Worm (Caenorhabditis elegans) whole organism, L1 larva: ENCODE results near the gene Y22D7AR.7.

ENCODE experiments used
- C16A3.4 ChIP-seq: fragments of 150-350 bp; optimal IDR thresholded peaks from 2 replicates; lab custom pipeline; 2014; ENCODE audit warnings: missing biosample characterization, missing genetic modification characterization
- C34B4.2 ChIP-seq: sonication (generic microtip); optimal IDR thresholded peaks from 2 replicates; lab custom pipeline; 2017; ENCODE audit warnings: mild to moderate bottlenecking, missing genetic modification characterization, missing compliant biosample characterization
- F16B12.6 ChIP-seq: fragments of 150-350 bp; optimal IDR thresholded peaks from 2 replicates; lab custom pipeline; 2014; ENCODE audit warnings: missing biosample characterization, missing genetic modification characterization
- aha-1 ChIP-seq: fragments of 150-350 bp; optimal IDR thresholded peaks from 2 replicates; lab custom pipeline; 2014; ENCODE audit warnings: missing biosample characterization, missing genetic modification characterization
- blmp-1 ChIP-seq: fragments of 150-350 bp; optimal IDR thresholded peaks from 2 replicates; lab custom pipeline; 2014; ENCODE audit warnings: missing biosample characterization, missing genetic modification characterization
- ceh-63 ChIP-seq: fragments of 200-800 bp; sonication (Bioruptor generic); optimal IDR thresholded peaks from 2 replicates; lab custom pipeline; 2018; ENCODE audit warnings: mild to moderate bottlenecking, missing genetic modification characterization, missing compliant biosample characterization
- ces-1 ChIP-seq: fragments of 150-350 bp; optimal IDR thresholded peaks from 2 replicates; lab custom pipeline; 2014; ENCODE audit warnings: missing biosample characterization, missing genetic modification reagents, missing genetic modification characterization
- dpl-1 ChIP-seq, 3 experiments: fragments of 150-350 bp in 2 of 3; sonication (generic microtip) in 1 of 3; optimal IDR thresholded peaks; 2 replicates each; lab custom pipeline; 2014 to 2017; ENCODE audit warnings: missing biosample characterization in 3 of 3, missing genetic modification characterization in 3 of 3, missing genetic modification reagents in 3 of 3
- dsc-1 ChIP-seq: sonication (generic microtip); optimal IDR thresholded peaks from 2 replicates; lab custom pipeline; 2016; ENCODE audit warnings: mild to moderate bottlenecking, missing genetic modification characterization, missing compliant biosample characterization
- efl-1 ChIP-seq, 4 experiments: fragments of 150-350 bp; optimal IDR thresholded peaks in 3 of 4; peaks in 1 of 4; 1 replicate in 1 of 4; 2 replicates in 3 of 4; lab custom pipeline; 2014; ENCODE audit warnings: missing biosample characterization in 2 of 4, missing genetic modification characterization in 2 of 4, missing genetic modification reagents in 2 of 4
- efl-3 ChIP-seq: fragments of 200-800 bp; sonication (Bioruptor generic); optimal IDR thresholded peaks from 2 replicates; lab custom pipeline; 2018; ENCODE audit warnings: mild to moderate bottlenecking, missing genetic modification characterization, missing compliant biosample characterization
- egl-27 ChIP-seq, 2 experiments: fragments of 150-350 bp in 1 of 2; sonication (generic microtip); optimal IDR thresholded peaks; 3 replicates each; lab custom pipeline; 2017 to 2018; ENCODE audit warnings: missing biosample characterization in 2 of 2, missing genetic modification characterization in 2 of 2, missing genetic modification reagents in 2 of 2
- elt-2 ChIP-seq: sonication (generic microtip); optimal IDR thresholded peaks from 2 replicates; lab custom pipeline; 2016; ENCODE audit warnings: missing genetic modification characterization, mild to moderate bottlenecking, inconsistent platforms, missing compliant biosample characterization, missing genetic modification reagents
- elt-3 ChIP-seq, 6 experiments: fragments of 150-350 bp in 1 of 6; sonication (generic microtip); optimal IDR thresholded peaks; 2 replicates each; lab custom pipeline; 2017 to 2018; ENCODE audit warnings: missing biosample characterization in 6 of 6, missing genetic modification characterization in 6 of 6, inconsistent platforms in 1 of 6
- ets-5 ChIP-seq: fragments of 200-800 bp; sonication (Bioruptor generic); IDR thresholded peaks from 2 replicates; pipeline ENCODE4 v1.3.6; 2022; ENCODE audit warnings: missing genetic modification characterization, missing compliant biosample characterization
- fkh-8 ChIP-seq: sonication (generic microtip); optimal IDR thresholded peaks from 2 replicates; lab custom pipeline; 2016; ENCODE audit warnings: mild to moderate bottlenecking, missing genetic modification characterization, missing compliant biosample characterization
- hlh-17 ChIP-seq: fragments of 200-800 bp; sonication (Bioruptor generic); optimal IDR thresholded peaks from 2 replicates; lab custom pipeline; 2018; ENCODE audit warnings: missing genetic modification characterization, mild to moderate bottlenecking, missing compliant biosample characterization, moderate library complexity, borderline replicate concordance
- hlh-4 ChIP-seq: sonication (generic microtip); optimal IDR thresholded peaks from 2 replicates; lab custom pipeline; 2016; ENCODE audit warnings: mild to moderate bottlenecking, missing genetic modification characterization, missing compliant biosample characterization
- isw-1 ChIP-seq: fragments of 200-800 bp; sonication (Bioruptor generic); IDR thresholded peaks from 2 replicates; pipeline ENCODE4 v1.3.6; 2022; ENCODE audit warnings: missing genetic modification characterization, missing compliant biosample characterization
- jun-1 ChIP-seq: fragments of 150-350 bp; optimal IDR thresholded peaks from 2 replicates; lab custom pipeline; 2014; ENCODE audit warnings: missing biosample characterization, missing genetic modification reagents, missing genetic modification characterization
- lin-13 ChIP-seq: fragments of 150-350 bp; optimal IDR thresholded peaks from 2 replicates; lab custom pipeline; 2014; ENCODE audit warnings: missing biosample characterization, missing genetic modification reagents, missing genetic modification characterization
- lin-14 ChIP-seq: fragments of 200-800 bp; sonication (Bioruptor generic); optimal IDR thresholded peaks from 2 replicates; lab custom pipeline; 2018; ENCODE audit warnings: mild to moderate bottlenecking, missing genetic modification characterization, moderate library complexity, missing compliant biosample characterization
- mdl-1 ChIP-seq, 2 experiments: fragments of 150-350 bp; optimal IDR thresholded peaks; 2 replicates each; lab custom pipeline; 2014 to 2017; ENCODE audit warnings: missing biosample characterization in 2 of 2, missing genetic modification characterization in 2 of 2, inconsistent platforms in 1 of 2
- mef-2 ChIP-seq: fragments of 150-350 bp; optimal IDR thresholded peaks from 2 replicates; lab custom pipeline; 2014; ENCODE audit warnings: missing biosample characterization, missing genetic modification characterization
- nhr-11 ChIP-seq: fragments of 150-350 bp; optimal IDR thresholded peaks from 2 replicates; lab custom pipeline; 2014; ENCODE audit warnings: missing biosample characterization, missing genetic modification characterization
- nhr-12 ChIP-seq: sonication (generic microtip); optimal IDR thresholded peaks from 2 replicates; lab custom pipeline; 2017; ENCODE audit warnings: missing biosample characterization, missing genetic modification characterization
- nhr-20 ChIP-seq: sonication (generic microtip); optimal IDR thresholded peaks from 2 replicates; lab custom pipeline; 2016; ENCODE audit warnings: mild to moderate bottlenecking, missing genetic modification characterization, missing compliant biosample characterization
- nhr-237 ChIP-seq: fragments of 150-350 bp; optimal IDR thresholded peaks from 2 replicates; lab custom pipeline; 2014; ENCODE audit warnings: missing biosample characterization, missing genetic modification characterization
- nhr-28 ChIP-seq: fragments of 150-350 bp; optimal IDR thresholded peaks from 2 replicates; lab custom pipeline; 2014; ENCODE audit warnings: missing biosample characterization, missing genetic modification characterization
- nhr-47 ChIP-seq: sonication (generic microtip); optimal IDR thresholded peaks from 2 replicates; lab custom pipeline; 2016; ENCODE audit warnings: mild to moderate bottlenecking, missing genetic modification characterization, moderate library complexity, missing compliant biosample characterization
- nhr-71 ChIP-seq: sonication (generic microtip); optimal IDR thresholded peaks from 2 replicates; lab custom pipeline; 2016; ENCODE audit warnings: mild to moderate bottlenecking, missing genetic modification characterization, moderate library complexity, missing compliant biosample characterization
- nhr-77 ChIP-seq: fragments of 150-350 bp; optimal IDR thresholded peaks from 2 replicates; lab custom pipeline; 2014; ENCODE audit warnings: missing biosample characterization, missing genetic modification characterization
- nhr-85 ChIP-seq: sonication (generic microtip); peaks from one replicate; lab custom pipeline; 2016; ENCODE audit warnings: missing genetic modification characterization, inconsistent platforms, missing compliant biosample characterization
- nhr-90 ChIP-seq: sonication (generic microtip); optimal IDR thresholded peaks from 2 replicates; lab custom pipeline; 2016; ENCODE audit warnings: mild to moderate bottlenecking, missing genetic modification characterization, missing compliant biosample characterization; ENCODE audit not compliant: poor library complexity
- pax-3 ChIP-seq: fragments of 200-800 bp; sonication (Bioruptor generic); optimal IDR thresholded peaks from 2 replicates; lab custom pipeline; 2018; ENCODE audit warnings: mild to moderate bottlenecking, missing genetic modification characterization, moderate library complexity, missing compliant biosample characterization
- pqm-1 ChIP-seq: sonication (generic microtip); optimal IDR thresholded peaks from 3 replicates; lab custom pipeline; 2017; ENCODE audit warnings: missing biosample characterization, missing genetic modification characterization
- rnt-1 ChIP-seq: sonication (generic microtip); optimal IDR thresholded peaks from 2 replicates; lab custom pipeline; 2016; ENCODE audit warnings: mild to moderate bottlenecking, missing genetic modification characterization, moderate library complexity, missing compliant biosample characterization
- skn-1 ChIP-seq: fragments of 150-350 bp; optimal IDR thresholded peaks from 2 replicates; lab custom pipeline; 2014; ENCODE audit warnings: missing biosample characterization, missing genetic modification characterization
- snpc-4 ChIP-seq: fragments of 150-350 bp; optimal IDR thresholded peaks from 2 replicates; lab custom pipeline; 2014; ENCODE audit warnings: missing biosample characterization, missing genetic modification characterization
- sox-4 ChIP-seq: sonication (generic microtip); optimal IDR thresholded peaks from 2 replicates; lab custom pipeline; 2016; ENCODE audit warnings: missing genetic modification characterization, missing compliant biosample characterization
- sptf-1 ChIP-seq: fragments of 150-350 bp; optimal IDR thresholded peaks from 2 replicates; lab custom pipeline; 2014; ENCODE audit warnings: missing biosample characterization, missing genetic modification characterization
- tbx-2 ChIP-seq: sonication (generic microtip); optimal IDR thresholded peaks from 2 replicates; lab custom pipeline; 2016; ENCODE audit warnings: missing genetic modification characterization, missing compliant biosample characterization
- unc-62 ChIP-seq: fragments of 150-350 bp; optimal IDR thresholded peaks from 2 replicates; lab custom pipeline; 2014; ENCODE audit warnings: missing biosample characterization, missing genetic modification reagents, missing genetic modification characterization
- unc-98 ChIP-seq: fragments of 200-800 bp; sonication (Bioruptor generic); IDR thresholded peaks from 2 replicates; pipeline ENCODE4 v1.3.6; 2022; ENCODE audit warnings: missing genetic modification characterization, missing compliant biosample characterization
- vab-15 ChIP-seq: sonication (generic microtip); optimal IDR thresholded peaks from 2 replicates; lab custom pipeline; 2017; ENCODE audit warnings: missing genotype, mild to moderate bottlenecking, missing genetic modification characterization, missing compliant biosample characterization
- xbp-1 ChIP-seq: sonication (generic microtip); optimal IDR thresholded peaks from 2 replicates; lab custom pipeline; 2016; ENCODE audit warnings: missing genetic modification characterization, missing compliant biosample characterization
- ztf-11 ChIP-seq, 2 experiments: sonication (generic microtip); optimal IDR thresholded peaks; 2 replicates each; lab custom pipeline; 2016 to 2017; ENCODE audit warnings: missing genetic modification characterization in 2 of 2, missing biosample characterization in 1 of 2, missing compliant biosample characterization in 1 of 2
- ztf-4 ChIP-seq: fragments of 150-350 bp; optimal IDR thresholded peaks from 2 replicates; lab custom pipeline; 2014; ENCODE audit warnings: missing biosample characterization, missing genetic modification characterization

Gene Y22D7AR.7

ce11 chrIII:1682262-1682661 lies 5.6 kb downstream of the Y22D7AR.7 start (continued):
- TF ChIP-seq ces-1 (no peak), tbx-2 (peak; percentile 45), elt-2 (tag; lab: Kevin White, UChicago) (peak; percentile 61), C34B4.2 (tag; lab: Kevin White, UChicago) (no peak), egl-27 (tag; optimal IDR thresholded peaks at IDR 0.05; lab: Kevin White, UChicago) (no peak), lin-14 (GFP tag; lab: Kevin White, UChicago) (peak; percentile 84), lin-13 (peak; percentile 49), snpc-4 (tag; lab: Kevin White, UChicago) (no peak), rnt-1 (tag; lab: Kevin White, UChicago) (peak; percentile 80), nhr-85 (tag; lab: Kevin White, UChicago) (peak; percentile 64), nhr-90 (tag; lab: Kevin White, UChicago) (peak; percentile 54), pax-3 (tag; lab: Kevin White, UChicago) (no peak), fkh-8 (peak; percentile 60), elt-3 (tag; optimal IDR thresholded peaks at IDR 0.05; lab: Kevin White, UChicago) (peak in 2 of 6 experiments; percentile 63 to 79), nhr-71 (tag; lab: Kevin White, UChicago) (peak; percentile 85), nhr-20 (tag; lab: Kevin White, UChicago) (peak; percentile 72), blmp-1 (peak; percentile 4), skn-1 (tag; lab: Kevin White, UChicago) (peak; percentile 26), vab-15 (tag; lab: Kevin White, UChicago) (no peak), sptf-1 (tag; lab: Kevin White, UChicago) (no peak), efl-1 (optimal IDR thresholded peaks at IDR 0.05; lab: Kevin White, UChicago) (peak; percentile 25 to 46), efl-1 (GFP tag; optimal IDR thresholded peaks at IDR 0.05 in 1 of 2; lab: Kevin White, UChicago) (peak in 1 of 2 experiments; percentile 78), nhr-237 (tag; lab: Kevin White, UChicago) (no peak)

DNA sequence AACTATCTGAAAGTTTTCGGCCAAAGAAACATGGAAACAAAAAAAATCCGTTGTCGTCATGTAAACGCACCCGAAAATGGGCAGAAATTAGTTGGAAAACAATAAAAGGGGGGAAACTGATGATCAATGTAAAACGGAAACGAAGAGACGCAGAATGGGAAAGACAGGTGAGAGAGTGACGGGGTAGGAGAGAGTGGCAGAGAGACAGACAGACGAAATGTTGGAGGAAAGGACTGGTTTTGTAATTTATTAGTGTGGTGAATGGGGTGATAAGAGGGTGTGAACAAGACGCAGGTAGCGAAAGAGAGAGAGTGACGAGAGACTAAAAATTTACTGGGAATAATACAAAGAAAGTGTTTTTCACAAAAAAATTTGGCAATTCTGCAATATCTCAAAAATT lies 6.9 kb downstream of the Y22D7AR.7 start:
- TF ChIP-seq hlh-17 (GFP tag; lab: Kevin White, UChicago) (no peak), xbp-1 (tag; lab: Kevin White, UChicago) (peak; percentile 50), ztf-11 (tag; optimal IDR thresholded peaks at IDR 0.05; lab: Kevin White, UChicago) (peak in 1 of 2 experiments; percentile 1), ceh-63 (GFP tag; lab: Kevin White, UChicago) (no peak), elt-2 (tag; lab: Kevin White, UChicago) (peak; percentile 90), nhr-47 (peak; percentile 78), lin-14 (GFP tag; lab: Kevin White, UChicago) (peak; percentile 92), nhr-28 (tag; lab: Kevin White, UChicago) (no peak), nhr-77 (tag; lab: Kevin White, UChicago) (no peak), ces-1 (no peak), dsc-1 (tag; lab: Kevin White, UChicago) (peak; percentile 48), aha-1 (tag; lab: Kevin White, UChicago) (no peak), egl-27 (tag; optimal IDR thresholded peaks at IDR 0.05; lab: Kevin White, UChicago) (peak in 1 of 2 experiments; percentile 11), efl-3 (peak; percentile 5), efl-1 (optimal IDR thresholded peaks at IDR 0.05; lab: Kevin White, UChicago) (peak; percentile 79 to 80), efl-1 (GFP tag; optimal IDR thresholded peaks at IDR 0.05 in 1 of 2; lab: Kevin White, UChicago) (peak; percentile 30 to 95), dpl-1 (GFP tag; optimal IDR thresholded peaks at IDR 0.05; lab: Kevin White, UChicago) (peak; percentile 1 to 63 (median 35)), F16B12.6 (tag; lab: Kevin White, UChicago) (no peak), unc-62 (GFP tag; lab: Kevin White, UChicago) (no peak), nhr-237 (tag; lab: Kevin White, UChicago) (peak; percentile 30), mdl-1 (tag; optimal IDR thresholded peaks at IDR 0.05; lab: Kevin White, UChicago) (peak in 1 of 2 experiments; percentile 89), vab-15 (tag; lab: Kevin White, UChicago) (peak; percentile 56), elt-3 (tag; optimal IDR thresholded peaks at IDR 0.05; lab: Kevin White, UChicago) (peak in 4 of 6 experiments; percentile 59 to 98 (median 88)), unc-98 (GFP tag; lab: Robert Waterston, UW) (no peak; the same call in 1 of the 2 replicates), ets-5 (GFP tag; lab: Robert Waterston, UW) (no peak), jun-1 (tag; lab: Kevin White, UChicago) (peak; percentile 74), C16A3.4 (tag; lab: Kevin White, UChicago) (peak; percentile 40), pqm-1 (tag; lab: Kevin White, UChicago) (no peak), nhr-12 (tag; lab: Kevin White, UChicago) (no peak), hlh-4 (tag; lab: Kevin White, UChicago) (no peak), nhr-11 (no peak), C34B4.2 (tag; lab: Kevin White, UChicago) (no peak), isw-1 (GFP tag; lab: Robert Waterston, UW) (no peak), nhr-20 (tag; lab: Kevin White, UChicago) (peak; percentile 90), fkh-8 (peak; percentile 43), ztf-4 (peak; percentile 75), mef-2 (tag; lab: Kevin White, UChicago) (no peak), lin-13 (peak; percentile 75), sox-4 (tag; lab: Kevin White, UChicago) (no peak)
